Worm (Caenorhabditis elegans) whole organism, midembryonic: ENCODE results near the gene ZK892.4.

Source experiments
- T22C8.4 ChIP-seq: fragments of 200-800 bp; sonication (Bioruptor generic); IDR thresholded peaks from 2 replicates; pipeline ENCODE4 v1.3.6; 2022; ENCODE audit warnings: missing genetic modification characterization, missing compliant biosample characterization
- cog-1 ChIP-seq: sonication (generic microtip); optimal IDR thresholded peaks from 2 replicates; lab custom pipeline; 2016; ENCODE audit warnings: missing genetic modification characterization, missing compliant biosample characterization
- flt-1 ChIP-seq: fragments of 200-800 bp; sonication (Bioruptor generic); IDR thresholded peaks from 2 replicates; pipeline ENCODE4 v1.3.6; 2022; ENCODE audit warnings: missing genetic modification characterization, missing compliant biosample characterization
- klf-2 ChIP-seq: fragments of 200-800 bp; sonication (Bioruptor generic); conservative IDR thresholded peaks from 2 replicates; pipeline ENCODE4 v1.3.6; 2022; ENCODE audit warnings: missing genetic modification reagents, missing genetic modification characterization, missing compliant biosample characterization
- med-1 ChIP-seq: sonication (generic microtip); optimal IDR thresholded peaks from 2 replicates; lab custom pipeline; 2017; ENCODE audit warnings: missing genetic modification characterization, mild to moderate bottlenecking, missing compliant biosample characterization, antibody characterized with exemption, missing genetic modification reagents; ENCODE audit not compliant: insufficient read depth
- ref-1 ChIP-seq: fragments of 200-800 bp; sonication (Bioruptor generic); conservative IDR thresholded peaks from 2 replicates; pipeline ENCODE4 v1.3.6; 2022; ENCODE audit warnings: missing genetic modification reagents, missing genetic modification characterization, missing compliant biosample characterization
- tab-1 ChIP-seq: fragments of 200-800 bp; sonication (Bioruptor generic); IDR thresholded peaks from 2 replicates; pipeline ENCODE4 v1.3.6; 2022; ENCODE audit warnings: missing genetic modification characterization, missing compliant biosample characterization
- ztf-23 ChIP-seq: fragments of 200-800 bp; sonication (Bioruptor generic); IDR thresholded peaks from 2 replicates; pipeline ENCODE4 v1.3.6; 2022; ENCODE audit warnings: missing genetic modification reagents, missing genetic modification characterization, missing compliant biosample characterization
- ztf-29 ChIP-seq: fragments of 200-800 bp; sonication (Bioruptor generic); IDR thresholded peaks from 2 replicates; pipeline ENCODE4 v1.3.6; 2022; ENCODE audit warnings: missing genetic modification reagents, missing genetic modification characterization, missing compliant biosample characterization

ZK892.4 gene

DNA sequence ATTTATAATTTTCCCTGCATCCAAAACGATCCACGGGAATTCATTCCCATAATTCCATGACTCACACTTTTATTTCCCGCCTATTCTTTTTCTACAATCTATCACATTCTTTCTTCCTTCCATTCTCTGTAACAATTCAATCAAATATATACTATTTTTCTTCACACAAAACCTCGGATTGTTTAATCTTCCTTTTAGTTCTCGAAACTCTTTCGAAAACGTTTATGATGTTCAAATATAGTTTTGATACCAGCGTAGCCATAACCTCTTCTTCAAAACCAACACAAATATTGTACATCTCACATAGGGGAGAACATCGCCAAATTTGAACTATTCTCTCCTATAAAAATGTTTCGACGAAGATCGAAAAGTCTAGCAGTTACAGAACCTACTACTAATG is 15.6 kb upstream of the ZK892.4 start, which contains the start of gene lec-3:
Gene lec-3, plus strand, starts transcription at position 301 of the 400 bp plus-strand sequence.
- TF ChIP-seq med-1 (GFP tag; lab: Kevin White, UChicago): no peak
- TF ChIP-seq tab-1: no peak

DNA sequence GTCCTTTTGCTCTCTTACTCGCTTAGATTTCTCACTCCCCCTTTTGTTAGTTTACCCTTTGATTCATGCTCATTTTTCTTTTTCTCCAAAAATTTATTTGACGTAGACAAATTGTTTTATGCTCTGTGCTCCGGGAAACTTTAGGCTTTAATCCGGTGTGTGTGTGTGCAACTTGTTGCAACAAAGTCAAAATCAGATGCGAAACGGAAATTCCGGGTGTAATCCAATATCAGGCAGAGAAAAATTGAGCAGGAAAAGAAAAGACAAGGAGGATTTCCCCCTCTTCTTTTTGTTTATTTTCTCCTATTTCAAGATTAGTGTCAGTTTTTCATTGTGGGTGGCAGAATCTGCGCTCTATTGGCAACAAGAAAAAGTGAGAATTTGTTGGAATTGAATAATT is 13.9 kb upstream of the ZK892.4 start:
- no peak for TF ChIP-seq flt-1 (GFP tag; lab: Robert Waterston, UW)
- no peak for TF ChIP-seq klf-2 (GFP tag; lab: Robert Waterston, UW)
- TF ChIP-seq ztf-29 (GFP tag; lab: Robert Waterston, UW): no peak
- no peak for TF ChIP-seq med-1 (GFP tag; lab: Kevin White, UChicago)
- no peak for TF ChIP-seq cog-1
- TF ChIP-seq tab-1: no peak
- TF ChIP-seq ztf-23: no peak
- TF ChIP-seq T22C8.4 (GFP tag; lab: Robert Waterston, UW): no peak
- no peak for TF ChIP-seq ref-1

DNA sequence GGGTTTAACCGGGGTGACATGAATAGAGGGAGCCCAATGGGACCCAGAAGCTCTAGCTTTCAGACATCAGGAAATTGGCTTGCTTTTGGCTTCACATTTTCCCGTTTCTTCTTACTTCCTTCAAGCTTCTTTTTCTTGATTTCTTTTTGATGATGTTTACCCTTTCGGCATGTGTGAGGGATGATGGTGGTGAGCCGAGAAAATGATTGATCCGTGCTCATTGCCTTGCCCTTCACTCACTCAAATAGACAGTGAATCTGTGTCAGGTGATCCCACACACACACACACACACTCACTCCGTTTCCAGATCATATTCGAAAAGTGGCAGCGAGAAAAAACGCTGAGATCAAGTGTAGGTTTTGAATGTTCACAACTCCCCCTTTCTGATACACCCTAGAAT is 11.7 kb upstream of the ZK892.4 start:
- TF ChIP-seq klf-2 (GFP tag; lab: Robert Waterston, UW): no peak
- TF ChIP-seq ztf-23: no peak

DNA sequence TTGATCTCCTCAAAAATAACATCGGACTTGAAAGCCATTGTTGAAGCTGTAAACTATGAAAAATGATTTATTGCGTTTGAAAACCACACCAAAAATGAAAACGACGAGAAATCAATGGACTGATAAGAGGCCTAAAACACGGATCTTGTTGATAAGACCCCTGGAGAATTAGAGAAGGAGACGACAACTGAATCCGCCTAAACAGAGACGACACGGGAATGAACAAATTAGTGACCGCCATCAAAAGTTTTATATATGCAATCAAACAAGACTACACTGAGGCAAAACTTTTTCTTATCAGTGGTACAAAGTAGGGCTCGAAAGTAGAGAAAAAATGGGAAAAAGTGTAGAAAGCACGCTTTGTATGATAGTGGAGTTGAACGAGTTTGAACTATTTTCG is 5.3 kb upstream of the ZK892.4 start, which contains the start of gene nlt-1:
Gene nlt-1, minus strand, starts transcription at position 78 of the 400 bp plus-strand sequence.
- TF ChIP-seq flt-1 (GFP tag; lab: Robert Waterston, UW) (no peak), T22C8.4 (GFP tag; lab: Robert Waterston, UW) (no peak), med-1 (GFP tag; lab: Kevin White, UChicago) (no peak), ztf-23 (no peak), tab-1 (no peak), ztf-29 (GFP tag; lab: Robert Waterston, UW) (no peak), cog-1 (no peak), klf-2 (GFP tag; lab: Robert Waterston, UW) (no peak), ref-1 (no peak)

DNA sequence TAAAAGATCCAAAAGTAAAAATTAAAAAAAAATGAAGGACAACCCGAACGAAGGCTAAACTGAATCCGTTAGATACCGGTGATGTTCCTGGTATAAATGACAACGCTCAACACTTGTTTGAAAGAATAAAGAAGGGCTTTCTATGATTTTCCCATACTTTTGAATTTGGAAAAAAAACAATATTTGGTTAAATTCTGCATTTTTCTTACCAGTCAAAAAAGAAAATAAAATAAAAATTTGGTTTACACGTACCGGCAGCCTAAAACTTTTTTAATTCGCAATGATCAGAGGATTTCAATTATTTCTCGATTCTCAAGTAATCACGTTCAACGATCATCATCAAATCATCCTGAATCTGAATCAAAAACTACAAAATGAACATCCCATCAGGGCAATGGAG is 4.8 kb upstream of the ZK892.4 start, which contains the start of gene ZK892.3:
Gene ZK892.3, plus strand, starts transcription at position 301 of the 400 bp plus-strand sequence.
- TF ChIP-seq ref-1 (no peak), flt-1 (GFP tag; lab: Robert Waterston, UW) (no peak), klf-2 (GFP tag; lab: Robert Waterston, UW) (no peak), med-1 (GFP tag; lab: Kevin White, UChicago) (no peak), ztf-29 (GFP tag; lab: Robert Waterston, UW) (no peak), ztf-23 (no peak), T22C8.4 (GFP tag; lab: Robert Waterston, UW) (no peak)

DNA sequence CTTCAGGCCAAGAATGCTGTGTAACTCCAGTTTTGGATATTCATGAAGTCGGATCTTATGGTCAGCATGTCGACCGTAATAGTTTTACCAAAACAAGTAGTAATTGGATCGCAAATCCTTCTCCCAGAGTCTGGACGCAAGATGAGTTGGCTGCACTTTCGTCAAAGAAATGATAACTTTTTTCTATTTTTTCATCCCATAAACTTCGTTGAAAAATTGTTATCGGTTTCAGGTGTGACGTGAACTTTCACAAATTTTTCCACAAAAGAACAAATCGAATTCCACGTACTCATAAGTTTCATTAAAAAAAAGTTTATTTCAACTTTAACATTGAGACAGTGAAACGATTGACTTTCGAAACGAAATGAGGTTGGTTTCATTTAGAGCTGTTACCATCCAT is 1.6 kb downstream of the ZK892.4 start, which contains the start of gene ZK892.5:
Gene ZK892.5, plus strand, starts transcription at position 301 of the 400 bp plus-strand sequence.
- TF ChIP-seq klf-2 (GFP tag; lab: Robert Waterston, UW): no peak
- no peak for TF ChIP-seq flt-1 (GFP tag; lab: Robert Waterston, UW)
- no peak for TF ChIP-seq ref-1
- TF ChIP-seq T22C8.4 (GFP tag; lab: Robert Waterston, UW): no peak
- TF ChIP-seq cog-1: no peak
- TF ChIP-seq ztf-29 (GFP tag; lab: Robert Waterston, UW): no peak
- no peak for TF ChIP-seq tab-1
- TF ChIP-seq ztf-23: no peak
- no peak for TF ChIP-seq med-1 (GFP tag; lab: Kevin White, UChicago)

DNA sequence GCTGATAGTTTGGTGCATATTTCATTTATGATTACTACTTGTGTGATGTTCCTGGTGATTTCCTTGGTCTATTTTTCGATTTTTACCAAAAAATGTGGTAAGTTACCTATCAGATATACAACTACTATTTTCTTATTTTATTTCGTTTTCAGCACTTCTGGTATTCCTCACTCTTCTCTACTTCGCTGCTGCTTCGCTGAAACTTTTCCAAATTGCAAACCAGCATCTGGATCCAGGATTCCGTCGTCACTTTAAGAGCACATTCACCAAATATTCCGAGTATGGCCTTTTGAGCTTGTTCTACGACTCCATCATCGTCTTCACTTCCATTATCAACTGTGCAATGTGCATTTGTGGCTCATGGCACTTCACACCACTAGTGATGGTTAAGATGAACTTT is 2.2 kb downstream of the ZK892.4 start:
- TF ChIP-seq med-1 (GFP tag; lab: Kevin White, UChicago): no peak
- TF ChIP-seq T22C8.4 (GFP tag; lab: Robert Waterston, UW): no peak
- no peak for TF ChIP-seq tab-1
- no peak for TF ChIP-seq ztf-29 (GFP tag; lab: Robert Waterston, UW)
- no peak for TF ChIP-seq ztf-23
- no peak for TF ChIP-seq klf-2 (GFP tag; lab: Robert Waterston, UW)
- TF ChIP-seq ref-1: no peak
- no peak for TF ChIP-seq cog-1
- no peak for TF ChIP-seq flt-1 (GFP tag; lab: Robert Waterston, UW)

DNA sequence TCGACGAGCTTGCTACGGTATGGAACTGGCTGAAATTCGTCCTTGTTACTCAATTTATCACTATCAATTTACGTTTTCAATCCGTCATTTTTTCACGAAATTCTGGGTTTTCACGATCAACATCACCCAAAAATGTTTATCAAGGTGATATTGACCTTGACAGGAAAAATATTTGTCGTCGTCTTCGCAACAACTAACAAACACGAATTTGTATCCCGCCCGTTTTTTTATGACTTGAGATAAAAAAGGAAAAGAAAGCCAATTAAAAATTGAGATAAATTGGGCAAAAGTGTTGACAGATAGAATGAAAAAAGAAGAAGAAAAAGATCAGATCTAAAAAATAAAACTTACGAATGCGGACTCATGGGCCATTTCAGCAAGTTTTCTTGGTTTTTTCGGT is 4.5 kb downstream of the ZK892.4 start:
- TF ChIP-seq T22C8.4 (GFP tag; lab: Robert Waterston, UW) (no peak), cog-1 (no peak), tab-1 (no peak), med-1 (GFP tag; lab: Kevin White, UChicago) (no peak), ztf-23 (no peak)

DNA sequence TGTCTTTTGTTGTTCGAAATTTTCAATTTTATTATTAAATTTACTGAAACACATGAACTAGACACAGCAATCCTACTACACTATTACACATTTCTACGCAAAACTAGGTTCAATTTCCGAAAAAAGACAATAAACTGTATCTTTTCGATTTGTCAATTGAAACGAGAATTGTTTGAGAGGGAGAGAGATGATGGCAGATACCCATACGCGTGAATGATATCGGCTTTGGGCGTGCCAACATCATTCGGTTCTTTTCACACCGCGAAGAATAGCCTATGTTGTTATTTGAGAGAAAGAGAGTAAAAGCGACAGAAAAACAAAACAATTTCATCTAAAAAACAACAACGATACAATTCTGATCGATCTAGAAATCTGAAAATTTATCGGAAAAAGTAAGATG is 5.4 kb downstream of the ZK892.4 start:
- TF ChIP-seq T22C8.4 (GFP tag; lab: Robert Waterston, UW): no peak
- no peak for TF ChIP-seq cog-1
- no peak for TF ChIP-seq ztf-29 (GFP tag; lab: Robert Waterston, UW)
- TF ChIP-seq klf-2 (GFP tag; lab: Robert Waterston, UW): no peak
- TF ChIP-seq tab-1: no peak
- no peak for TF ChIP-seq ztf-23
- TF ChIP-seq flt-1 (GFP tag; lab: Robert Waterston, UW): no peak
- no peak for TF ChIP-seq med-1 (GFP tag; lab: Kevin White, UChicago)
- TF ChIP-seq ref-1: no peak

DNA sequence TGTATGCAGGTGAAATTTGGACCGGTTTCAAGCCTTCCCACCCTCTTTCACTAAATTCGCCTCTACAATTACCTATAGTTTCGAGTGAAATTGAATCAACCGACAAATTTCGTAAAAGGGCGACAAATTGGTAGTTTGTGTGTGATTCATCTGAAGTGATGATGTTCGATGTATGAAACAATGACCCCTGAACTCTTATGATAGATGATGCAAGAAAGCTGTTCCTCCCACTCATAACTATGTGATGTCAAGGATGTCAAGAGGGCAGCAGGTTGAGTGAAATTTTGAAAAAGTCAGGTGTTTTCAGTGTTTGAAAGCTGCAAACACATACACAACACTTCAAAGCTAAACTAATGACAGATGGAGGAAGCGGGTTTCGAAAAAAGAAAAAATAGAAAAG is 6.1 kb downstream of the ZK892.4 start:
- no peak for TF ChIP-seq ref-1
- no peak for TF ChIP-seq cog-1
- no peak for TF ChIP-seq flt-1 (GFP tag; lab: Robert Waterston, UW)
- no peak for TF ChIP-seq ztf-29 (GFP tag; lab: Robert Waterston, UW)
- no peak for TF ChIP-seq T22C8.4 (GFP tag; lab: Robert Waterston, UW)
- TF ChIP-seq med-1 (GFP tag; lab: Kevin White, UChicago): no peak
- TF ChIP-seq ztf-23: no peak
- TF ChIP-seq klf-2 (GFP tag; lab: Robert Waterston, UW): no peak
- no peak for TF ChIP-seq tab-1

DNA sequence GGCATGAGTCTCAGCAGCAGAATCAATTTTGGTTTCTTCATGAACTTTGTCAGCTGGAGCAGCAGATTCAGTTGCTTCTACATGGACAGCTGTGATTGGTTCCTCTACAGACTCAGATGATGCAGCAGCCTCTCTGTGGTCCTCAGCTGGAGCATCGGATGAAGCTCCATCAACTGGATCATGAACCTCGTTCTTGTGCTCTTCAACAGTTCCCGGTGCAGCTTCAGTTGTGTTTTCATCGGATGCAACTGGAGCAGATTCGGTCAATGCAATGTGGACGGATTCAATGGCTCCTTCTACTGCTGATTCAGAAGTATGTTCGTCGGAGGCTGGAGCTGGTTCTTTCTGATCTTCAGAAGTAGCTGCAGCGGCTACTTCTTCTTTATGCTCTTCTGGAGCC is 8.0 kb downstream of the ZK892.4 start:
- TF ChIP-seq cog-1 (no peak), ref-1 (no peak), tab-1 (no peak)
